Worm (Caenorhabditis elegans): ENCODE data around the gene hdl-1.

hdl-1 gene

ce11 chrIV:11928388-11928787 lies 21.2 kb downstream of the hdl-1 start (continued):
- no peak for TF ChIP-seq nfya-1 (tag; optimal IDR thresholded peaks at IDR 0.05; ENCODE audit: borderline replicate concordance, insufficient read depth)
- no peak for TF ChIP-seq C17E4.6 (GFP tag; IDR thresholded peaks at IDR 0.05)
- peak; percentile 63 for TF ChIP-seq madf-6 (GFP tag; IDR thresholded peaks at IDR 0.05)
- no peak; the same call in 1 of the 2 replicates for TF ChIP-seq mcd-1 (GFP tag; IDR thresholded peaks at IDR 0.05)
- TF ChIP-seq Y67H2A.10 (GFP tag; conservative IDR thresholded peaks at IDR 0.05): no peak
- 0 out of 2 replicates have a peak, but pooled peaks have one; percentile 34 for TF ChIP-seq ztf-25 (GFP tag; IDR thresholded peaks at IDR 0.05)
- TF ChIP-seq D2030.7 (GFP tag; IDR thresholded peaks at IDR 0.05): peak; percentile 62; the same call in 1 of the 2 replicates
- no peak for TF ChIP-seq dpff-1 (tag; optimal IDR thresholded peaks at IDR 0.05)
- no peak for TF ChIP-seq B0035.1 (tag; optimal IDR thresholded peaks at IDR 0.05)
- TF ChIP-seq F57A8.1 (GFP tag; optimal IDR thresholded peaks at IDR 0.05): no peak
- TF ChIP-seq ZK185.1 (tag; optimal IDR thresholded peaks at IDR 0.05; ENCODE audit: poor library complexity, severe bottlenecking): peak; percentile 59
- TF ChIP-seq ceh-100 (GFP tag; IDR thresholded peaks at IDR 0.05): no peak
- peak; percentile 30 for TF ChIP-seq K12H6.12 (tag; optimal IDR thresholded peaks at IDR 0.05)
- TF ChIP-seq repo-1 (tag; optimal IDR thresholded peaks at IDR 0.05): no peak
- peak; percentile 65; the same call in 1 of the 2 replicates for TF ChIP-seq attf-6 (GFP tag; IDR thresholded peaks at IDR 0.05)
- 0 out of 2 replicates have a peak, but pooled peaks have one; percentile 56 for TF ChIP-seq madf-3 (GFP tag; IDR thresholded peaks at IDR 0.05)
- no peak for TF ChIP-seq madf-8 (GFP tag; conservative IDR thresholded peaks at IDR 0.05)
- TF ChIP-seq efl-1 (GFP tag; optimal IDR thresholded peaks at IDR 0.05): no peak
- TF ChIP-seq cebp-2 (GFP tag; IDR thresholded peaks at IDR 0.05): no peak
- no peak for TF ChIP-seq mel-28 (tag; optimal IDR thresholded peaks at IDR 0.05; ENCODE audit: borderline replicate concordance)
- TF ChIP-seq nfya-2 (GFP tag; IDR thresholded peaks at IDR 0.05): no peak
- TF ChIP-seq hmg-20 (GFP tag; IDR thresholded peaks at IDR 0.05): no peak
- TF ChIP-seq hmg-1.2 (GFP tag; IDR thresholded peaks at IDR 0.05): peak; percentile 71
- TF ChIP-seq aptf-3 (GFP tag; IDR thresholded peaks at IDR 0.05): no peak
- peak; percentile 50 for TF ChIP-seq lsl-1 (GFP tag; optimal IDR thresholded peaks at IDR 0.05)
- TF ChIP-seq fkh-3 (tag; optimal IDR thresholded peaks at IDR 0.05): no peak
- TF ChIP-seq ceh-58 (GFP tag; IDR thresholded peaks at IDR 0.05): 0 out of 2 replicates have a peak, but pooled peaks have one; percentile 14
- peak; percentile 26 for TF ChIP-seq nhr-80 (tag; optimal IDR thresholded peaks at IDR 0.05)
- TF ChIP-seq hlh-26 (GFP tag; conservative IDR thresholded peaks at IDR 0.05): no peak
- TF ChIP-seq akir-1 (GFP tag; optimal IDR thresholded peaks at IDR 0.05): no peak
- no peak for TF ChIP-seq let-607 (tag; optimal IDR thresholded peaks at IDR 0.05)
- no peak for TF ChIP-seq unc-130 (GFP tag; optimal IDR thresholded peaks at IDR 0.05)
- TF ChIP-seq T26A5.8 (tag; optimal IDR thresholded peaks at IDR 0.05): no peak
- peak; percentile 87 for TF ChIP-seq B0261.1 (tag; optimal IDR thresholded peaks at IDR 0.05)
- TF ChIP-seq nfyb-1 (GFP tag; IDR thresholded peaks at IDR 0.05): peak; percentile 48; the same call in 1 of the 2 replicates
- peak; percentile 40 to 52 for TF ChIP-seq rec-8 (tag; optimal IDR thresholded peaks at IDR 0.05)
- no peak for TF ChIP-seq F22D6.2 (tag; optimal IDR thresholded peaks at IDR 0.05)
- 0 out of 2 replicates have a peak, but pooled peaks have one; percentile 44 for TF ChIP-seq rcor-1 (GFP tag; IDR thresholded peaks at IDR 0.05)
- TF ChIP-seq let-526 (GFP tag; IDR thresholded peaks at IDR 0.05): 0 out of 2 replicates have a peak, but pooled peaks have one; percentile 33
- TF ChIP-seq hrde-1 (tag; optimal IDR thresholded peaks at IDR 0.05; ENCODE audit: borderline replicate concordance): peak; percentile 44
- no peak for TF ChIP-seq unc-62 (GFP tag; optimal IDR thresholded peaks at IDR 0.05)
- no peak for TF ChIP-seq ztf-3 (GFP tag; optimal IDR thresholded peaks at IDR 0.05)
- no peak for TF ChIP-seq somi-1 (GFP tag; optimal IDR thresholded peaks at IDR 0.05)
- TF ChIP-seq snpc-3.4 (tag; optimal IDR thresholded peaks at IDR 0.05): no peak
- TF ChIP-seq nhr-90 (tag; optimal IDR thresholded peaks at IDR 0.05): peak; percentile 52
- TF ChIP-seq Y79H2A.3 (GFP tag; conservative IDR thresholded peaks at IDR 0.05): no peak
- peak; percentile 8 for TF ChIP-seq mes-4 (tag; optimal IDR thresholded peaks at IDR 0.05)
- TF ChIP-seq zfh-2 (GFP tag; conservative IDR thresholded peaks at IDR 0.05): no peak

All from whole organism, young adult.